Worm (Caenorhabditis elegans) whole organism, mixed stage, embryonic: ENCODE data around the gene pqn-42.

Experiments used
- hlh-1 ChIP-seq: fragments of 150-350 bp; optimal IDR thresholded peaks from 2 replicates; lab custom pipeline; 2014; ENCODE audit warnings: missing biosample characterization, missing genetic modification reagents, missing genetic modification characterization
- lin-13 ChIP-seq: fragments of 150-350 bp; optimal IDR thresholded peaks from 2 replicates; lab custom pipeline; 2014; ENCODE audit warnings: missing biosample characterization, missing genetic modification characterization
- lsy-2 ChIP-seq: fragments of 150-350 bp; optimal IDR thresholded peaks from 2 replicates; lab custom pipeline; 2014; ENCODE audit warnings: missing biosample characterization, missing genetic modification characterization
- mab-5 ChIP-seq: fragments of 150-350 bp; optimal IDR thresholded peaks from 2 replicates; lab custom pipeline; 2014; ENCODE audit warnings: missing biosample characterization, missing genetic modification characterization
- mep-1 ChIP-seq: fragments of 150-350 bp; optimal IDR thresholded peaks from 2 replicates; lab custom pipeline; 2017; ENCODE audit warnings: missing biosample characterization, missing genetic modification reagents, missing genetic modification characterization, inconsistent platforms
- nhr-12 ChIP-seq: fragments of 150-350 bp; optimal IDR thresholded peaks from 2 replicates; lab custom pipeline; 2014; ENCODE audit warnings: missing biosample characterization, missing genetic modification characterization
- nhr-76 ChIP-seq: sonication (generic microtip); optimal IDR thresholded peaks from 2 replicates; lab custom pipeline; 2017; ENCODE audit warnings: missing biosample characterization, missing genetic modification characterization
- pha-4 ChIP-seq: fragments of 150-350 bp; optimal IDR thresholded peaks from 2 replicates; lab custom pipeline; 2018; ENCODE audit warnings: missing biosample characterization, missing genetic modification reagents, missing genetic modification characterization
- ztf-11 ChIP-seq: fragments of 150-350 bp; optimal IDR thresholded peaks from 2 replicates; lab custom pipeline; 2014; ENCODE audit warnings: missing biosample characterization, missing genetic modification characterization

DNA sequence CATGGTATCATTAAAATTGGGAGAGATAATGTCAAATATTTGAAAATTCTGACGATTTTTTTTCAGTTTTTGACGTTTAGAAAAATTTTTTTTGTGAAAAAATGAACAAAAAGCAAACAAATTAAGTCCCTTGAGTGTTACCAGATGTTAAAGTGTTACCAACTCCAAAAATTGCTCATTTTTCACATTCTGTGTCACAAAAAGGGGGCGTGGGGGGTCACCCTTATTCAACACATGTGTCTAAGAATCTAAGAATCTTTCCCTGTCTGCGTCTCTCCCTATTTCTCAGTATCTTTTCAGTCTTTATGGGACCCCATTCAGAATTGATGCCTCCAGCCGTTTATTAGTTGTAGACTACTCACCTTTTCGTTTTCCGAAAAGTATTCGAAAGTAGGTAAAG lies 19.8 kb downstream of the pqn-42 start:
- TF ChIP-seq lsy-2 (tag; lab: Kevin White, UChicago) (no peak), lin-13 (tag; lab: Kevin White, UChicago) (no peak), mab-5 (tag; lab: Kevin White, UChicago) (no peak), hlh-1 (tag; lab: Kevin White, UChicago) (no peak), mep-1 (tag; lab: Kevin White, UChicago) (no peak), pha-4 (tag; lab: Kevin White, UChicago) (no peak), ztf-11 (no peak), nhr-76 (tag; lab: Kevin White, UChicago) (no peak), nhr-12 (no peak)
